Fruit fly (Drosophila melanogaster) whole organism, adult: Measurements from ENCODE around the gene CG15431.

ENCODE experiments used
- CG11617 ChIP-seq: fragments of 200-800 bp; sonication (Bioruptor generic); optimal IDR thresholded peaks from 2 replicates; lab custom pipeline; 2017; ENCODE audit warnings: mild to moderate bottlenecking, missing biosample characterization, missing genetic modification reagents, missing genetic modification characterization
- CG12768 ChIP-seq: fragments of 200-800 bp; sonication (Bioruptor generic); optimal IDR thresholded peaks from 2 replicates; lab custom pipeline; 2017; ENCODE audit warnings: missing biosample characterization, missing genetic modification characterization, mild to moderate bottlenecking, moderate library complexity, missing genetic modification reagents
- CG14711 ChIP-seq: fragments of 200-800 bp; sonication (Bioruptor generic); optimal IDR thresholded peaks from 2 replicates; lab custom pipeline; 2018; ENCODE audit warnings: missing biosample characterization, mild to moderate bottlenecking, missing genetic modification characterization, moderate library complexity
- CG1620 ChIP-seq: fragments of 200-800 bp; sonication (Bioruptor generic); optimal IDR thresholded peaks from 2 replicates; lab custom pipeline; 2016; ENCODE audit warnings: missing biosample characterization, missing genetic modification characterization
- CG33017 ChIP-seq: fragments of 200-800 bp; sonication (Bioruptor generic); optimal IDR thresholded peaks from 2 replicates; lab custom pipeline; 2018; ENCODE audit warnings: missing biosample characterization, mild to moderate bottlenecking, missing genetic modification characterization, moderate library complexity
- CG5204 ChIP-seq: fragments of 200-800 bp; sonication (Bioruptor generic); optimal IDR thresholded peaks from 2 replicates; lab custom pipeline; 2016; ENCODE audit warnings: missing biosample characterization, missing genetic modification characterization
- CG7045 ChIP-seq: fragments of 200-800 bp; sonication (Bioruptor generic); optimal IDR thresholded peaks from 2 replicates; lab custom pipeline; 2017; ENCODE audit warnings: missing biosample characterization, mild to moderate bottlenecking, missing genetic modification characterization
- CG7101 ChIP-seq: fragments of 200-800 bp; sonication (Bioruptor generic); optimal IDR thresholded peaks from 2 replicates; lab custom pipeline; 2018; ENCODE audit warnings: missing biosample characterization, mild to moderate bottlenecking, missing genetic modification characterization, moderate library complexity
- Clk ChIP-seq: fragments of 200-800 bp; sonication (Bioruptor generic); optimal IDR thresholded peaks from 2 replicates; lab custom pipeline; 2017; ENCODE audit warnings: missing biosample characterization, missing genetic modification characterization
- Crg-1 ChIP-seq: fragments of 200-800 bp; sonication (Bioruptor generic); optimal IDR thresholded peaks from 2 replicates; lab custom pipeline; 2016; ENCODE audit warnings: missing biosample characterization, missing genetic modification characterization
- Hr96 ChIP-seq: fragments of 200-800 bp; sonication (Bioruptor generic); optimal IDR thresholded peaks from 2 replicates; lab custom pipeline; 2016; ENCODE audit warnings: missing biosample characterization, missing genetic modification characterization
- Mnt ChIP-seq: fragments of 200-800 bp; sonication (Bioruptor generic); optimal IDR thresholded peaks from 2 replicates; lab custom pipeline; 2016; ENCODE audit warnings: missing biosample characterization, mild to moderate bottlenecking, missing genetic modification characterization
- bab1 ChIP-seq: fragments of 200-800 bp; sonication (Bioruptor generic); optimal IDR thresholded peaks from 3 replicates; lab custom pipeline; 2019; ENCODE audit warnings: missing biosample characterization, mild to moderate bottlenecking, missing genetic modification characterization, moderate library complexity
- cic ChIP-seq: fragments of 200-800 bp; sonication (Bioruptor generic); optimal IDR thresholded peaks from 2 replicates; lab custom pipeline; 2017; ENCODE audit warnings: missing biosample characterization, mild to moderate bottlenecking, missing genetic modification characterization, moderate library complexity
- cnc ChIP-seq, 2 experiments: fragments of >200 bp; optimal IDR thresholded peaks; 2 replicates each; lab custom pipeline; 2017
- kay ChIP-seq: fragments of 200-800 bp; sonication (Bioruptor generic); peaks from one replicate; lab custom pipeline; 2016; ENCODE audit warnings: missing biosample characterization, missing genetic modification characterization, borderline replicate concordance
- ovo ChIP-seq: fragments of 200-800 bp; sonication (Bioruptor generic); optimal IDR thresholded peaks from 2 replicates; lab custom pipeline; 2016; ENCODE audit warnings: missing biosample characterization, missing genetic modification characterization
- pad ChIP-seq: fragments of 200-800 bp; sonication (Bioruptor generic); optimal IDR thresholded peaks from 3 replicates; lab custom pipeline; 2017; ENCODE audit warnings: missing biosample characterization, missing genetic modification characterization, mild to moderate bottlenecking, moderate library complexity, missing genetic modification reagents
- tj ChIP-seq: fragments of 200-800 bp; sonication (Bioruptor generic); optimal IDR thresholded peaks from 3 replicates; lab custom pipeline; 2017; ENCODE audit warnings: missing biosample characterization, mild to moderate bottlenecking, missing genetic modification characterization, moderate library complexity
- toe ChIP-seq: fragments of 200-800 bp; sonication (Bioruptor generic); optimal IDR thresholded peaks from 2 replicates; lab custom pipeline; 2016; ENCODE audit warnings: missing biosample characterization, missing genetic modification characterization

CG15431 gene

dm6 chr2L:4440881-4441737 lies at the start of gene CG15431:
Gene CG15431, minus strand, starts transcription at chr2L:4441282.
- no peak for TF ChIP-seq bab1 (GFP tag; lab: Kevin White, UChicago)
- peak; percentile 25 for TF ChIP-seq CG11617 (GFP tag; lab: Kevin White, UChicago)
- TF ChIP-seq CG33017 (tag; lab: Kevin White, UChicago) = peak; percentile 5
- TF ChIP-seq CG7045 (GFP tag; lab: Kevin White, UChicago) = peak; percentile 29

- TF ChIP-seq cic (GFP tag; lab: Kevin White, UChicago) = no peak
- no peak for TF ChIP-seq CG14711
These were observed 36.9 kb upstream of the CG15431 start for dm6 chr2L:4477978-4478377.

- no peak for TF ChIP-seq Crg-1 (GFP tag; lab: Kevin White, UChicago)
- no peak for TF ChIP-seq ovo (GFP tag; lab: Kevin White, UChicago)
- no peak for TF ChIP-seq toe
- TF ChIP-seq Clk (GFP tag; lab: Kevin White, UChicago) = no peak
- TF ChIP-seq pad (GFP tag; lab: Kevin White, UChicago) = no peak
- TF ChIP-seq CG33017 (tag; lab: Kevin White, UChicago) = no peak
- TF ChIP-seq CG7045 (GFP tag; lab: Kevin White, UChicago) = no peak
- TF ChIP-seq Mnt (GFP tag; lab: Kevin White, UChicago) = peak; percentile 1
- no peak for TF ChIP-seq tj
These were observed 35.7 kb upstream of the CG15431 start, which contains the start of gene ine for dm6 chr2L:4476672-4477273. Gene ine, minus strand, starts transcription at chr2L:4477022.

dm6 chr2L:4475422-4475821 lies 34.3 kb upstream of the CG15431 start:
- TF ChIP-seq CG7101 (tag; lab: Kevin White, UChicago) = no peak
- peak; percentile 21 for TF ChIP-seq cic (GFP tag; lab: Kevin White, UChicago)
- no peak for TF ChIP-seq CG5204 (GFP tag; lab: Kevin White, UChicago)
- no peak for TF ChIP-seq pad (GFP tag; lab: Kevin White, UChicago)
- TF ChIP-seq CG11617 (GFP tag; lab: Kevin White, UChicago) = peak; percentile 7
- TF ChIP-seq Hr96 (GFP tag; lab: Kevin White, UChicago) = no peak
- TF ChIP-seq CG12768 = peak; percentile 8
- no peak for TF ChIP-seq Clk (GFP tag; lab: Kevin White, UChicago)

dm6 chr2L:4464946-4465345 lies 23.9 kb upstream of the CG15431 start, which contains the start of gene FIG4:
Gene FIG4, plus strand, starts transcription at chr2L:4465174.
- TF ChIP-seq Clk (GFP tag; lab: Kevin White, UChicago) (no peak), ovo (GFP tag; lab: Kevin White, UChicago) (no peak), bab1 (GFP tag; lab: Kevin White, UChicago) (peak; percentile 59), cic (GFP tag; lab: Kevin White, UChicago) (no peak), Hr96 (GFP tag; lab: Kevin White, UChicago) (no peak)

- TF ChIP-seq Crg-1 (GFP tag; lab: Kevin White, UChicago) = peak; percentile 34
- TF ChIP-seq cic (GFP tag; lab: Kevin White, UChicago) = no peak
- TF ChIP-seq tj = no peak
- TF ChIP-seq CG14711 = no peak
These were observed 22.2 kb upstream of the CG15431 start, which contains the start of the genes CG15443 and Paris for dm6 chr2L:4463323-4463722. Gene CG15443, minus strand, starts transcription at chr2L:4463447. Gene Paris, plus strand, starts transcription at chr2L:4463611.

dm6 chr2L:4459543-4459942 lies 18.5 kb upstream of the CG15431 start, which contains the start of the genes mRpL27 and CG15435:
Gene mRpL27, minus strand, starts transcription at chr2L:4459638.
Gene CG15435, plus strand, starts transcription at chr2L:4459729.
- TF ChIP-seq Clk (GFP tag; lab: Kevin White, UChicago) (no peak), Mnt (GFP tag; lab: Kevin White, UChicago) (peak; percentile 66), Crg-1 (GFP tag; lab: Kevin White, UChicago) (no peak), CG1620 (GFP tag; lab: Kevin White, UChicago) (peak; percentile 50), bab1 (GFP tag; lab: Kevin White, UChicago) (peak; percentile 49), ovo (GFP tag; lab: Kevin White, UChicago) (no peak), toe (peak; percentile 61), cic (GFP tag; lab: Kevin White, UChicago) (peak; percentile 20), cnc (optimal IDR thresholded peaks at IDR 0.05; lab: Kevin White, UChicago) (no peak), CG11617 (GFP tag; lab: Kevin White, UChicago) (peak; percentile 42), Hr96 (GFP tag; lab: Kevin White, UChicago) (peak; percentile 54), CG7045 (GFP tag; lab: Kevin White, UChicago) (peak; percentile 26), CG12768 (peak; percentile 74), kay (GFP tag; lab: Kevin White, UChicago) (no peak), CG5204 (GFP tag; lab: Kevin White, UChicago) (no peak), pad (GFP tag; lab: Kevin White, UChicago) (peak; percentile 31), CG14711 (peak; percentile 81), CG33017 (tag; lab: Kevin White, UChicago) (peak; percentile 2), CG7101 (tag; lab: Kevin White, UChicago) (peak; percentile 41), tj (peak; percentile 10)
